Worm (Caenorhabditis elegans): ENCODE measurements around the gene clec-255.

DNA sequence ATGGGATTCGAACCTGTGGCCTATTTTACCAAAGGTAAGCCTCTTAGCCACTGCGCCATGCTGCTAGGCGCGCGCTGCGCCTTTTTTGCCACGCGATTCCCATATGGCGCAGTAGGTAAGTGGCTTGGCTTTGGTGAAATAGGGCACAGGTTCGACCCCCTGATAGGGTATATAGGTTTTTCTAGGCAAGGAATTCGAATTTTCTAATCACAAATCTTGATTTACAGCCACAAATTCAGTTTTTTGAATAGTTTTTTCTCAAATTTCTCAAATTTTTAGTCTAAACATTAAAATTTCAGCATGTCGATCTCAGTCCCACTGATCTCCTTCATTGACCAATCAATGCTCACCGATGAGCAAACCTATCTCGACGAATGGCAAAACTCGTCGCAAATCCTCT is 40.2 kb upstream of the clec-255 start, which contains the start of gene C54E10.3:
- TF ChIP-seq B0019.2 (GFP tag; conservative IDR thresholded peaks at IDR 0.05) = no peak
- no peak for TF ChIP-seq ceh-91 (GFP tag; IDR thresholded peaks at IDR 0.05)
- TF ChIP-seq unc-62 (GFP tag; optimal IDR thresholded peaks at IDR 0.05) = no peak
- TF ChIP-seq egl-44 (GFP tag; IDR thresholded peaks at IDR 0.05) = no peak
- TF ChIP-seq nfya-1 (tag; optimal IDR thresholded peaks at IDR 0.05; ENCODE audit: borderline replicate concordance, insufficient read depth) = no peak
- no peak for TF ChIP-seq tlf-1 (GFP tag; optimal IDR thresholded peaks at IDR 0.05)
- TF ChIP-seq akir-1 (GFP tag; optimal IDR thresholded peaks at IDR 0.05) = no peak
